Worm (Caenorhabditis elegans): Measurements from ENCODE around the gene srt-41.

The srt-41 gene

ce11 chrV:1804645-1805559 is 2.0 kb upstream of the srt-41 start, which contains the start of the genes hsp-16.2 and hsp-16.41 (continued):
- TF ChIP-seq ceh-34 (tag; optimal IDR thresholded peaks at IDR 0.05): peak; percentile 55
- TF ChIP-seq npax-4 (tag; optimal IDR thresholded peaks at IDR 0.05): no peak
- peak; percentile 52 for TF ChIP-seq ceh-31 (tag; optimal IDR thresholded peaks at IDR 0.05)

- no peak for TF ChIP-seq sox-2 (GFP tag; IDR thresholded peaks at IDR 0.05)
- no peak for TF ChIP-seq K09A11.1 (tag; optimal IDR thresholded peaks at IDR 0.05; ENCODE audit: insufficient read depth)
- TF ChIP-seq F13H6.1 (tag; optimal IDR thresholded peaks at IDR 0.05): no peak
- no peak for TF ChIP-seq hlh-8 (tag; optimal IDR thresholded peaks at IDR 0.05)
- no peak for TF ChIP-seq fkh-10 (GFP tag; optimal IDR thresholded peaks at IDR 0.05)
- no peak for TF ChIP-seq hlh-13 (GFP tag; optimal IDR thresholded peaks at IDR 0.05)
- TF ChIP-seq C38D4.7 (GFP tag; optimal IDR thresholded peaks at IDR 0.05): no peak
- TF ChIP-seq pat-9 (tag; optimal IDR thresholded peaks at IDR 0.05): no peak
- TF ChIP-seq ets-4 (tag; optimal IDR thresholded peaks at IDR 0.05): no peak
- TF ChIP-seq mec-3 (tag; optimal IDR thresholded peaks at IDR 0.05; ENCODE audit: borderline replicate concordance): no peak
- no peak for TF ChIP-seq pha-2 (tag; optimal IDR thresholded peaks at IDR 0.05)
Measured at ce11 chrV:1804034-1804542, 1.1 kb upstream of the srt-41 start.

- TF ChIP-seq pag-3 (tag; optimal IDR thresholded peaks at IDR 0.05; ENCODE audit: borderline replicate concordance) (no peak), lim-6 (tag; optimal IDR thresholded peaks at IDR 0.05) (no peak), rnt-1 (tag; optimal IDR thresholded peaks at IDR 0.05) (no peak), gmeb-2 (tag; optimal IDR thresholded peaks at IDR 0.05) (no peak), elt-4 (tag; optimal IDR thresholded peaks at IDR 0.05) (no peak), ceh-31 (tag; optimal IDR thresholded peaks at IDR 0.05) (no peak), ceh-6 (GFP tag; optimal IDR thresholded peaks at IDR 0.05) (no peak), ceh-34 (tag; optimal IDR thresholded peaks at IDR 0.05) (no peak), hlh-15 (tag; optimal IDR thresholded peaks at IDR 0.05) (no peak), madf-2 (tag; optimal IDR thresholded peaks at IDR 0.05) (no peak), unc-86 (tag; optimal IDR thresholded peaks at IDR 0.05) (no peak), mec-3 (tag; optimal IDR thresholded peaks at IDR 0.05; ENCODE audit: borderline replicate concordance) (no peak), unc-55 (GFP tag; optimal IDR thresholded peaks at IDR 0.05) (no peak), dmd-4 (tag; optimal IDR thresholded peaks at IDR 0.05; ENCODE audit: borderline replicate concordance) (no peak)
Measured at ce11 chrV:1797900-1798299, 5.0 kb downstream of the srt-41 start, which contains the start of gene F36H9.10. Gene F36H9.10, plus strand, starts transcription at chrV:1798200.

ce11 chrV:1794218-1794617 is 8.7 kb downstream of the srt-41 start, which contains the start of gene F36H9.1:
Gene F36H9.1, plus strand, starts transcription at chrV:1794518.
- TF ChIP-seq dve-1 (tag; optimal IDR thresholded peaks at IDR 0.05) (no peak), ceh-14 (tag; optimal IDR thresholded peaks at IDR 0.05) (no peak), pha-2 (tag; optimal IDR thresholded peaks at IDR 0.05) (no peak)

- TF ChIP-seq che-1 (tag; optimal IDR thresholded peaks at IDR 0.05) (no peak), K02D7.2 (tag; optimal IDR thresholded peaks at IDR 0.05) (no peak), syd-9 (tag; optimal IDR thresholded peaks at IDR 0.05) (no peak), fkh-6 (tag; optimal IDR thresholded peaks at IDR 0.05) (no peak), pha-4 (tag; optimal IDR thresholded peaks at IDR 0.05) (no peak), ets-4 (tag; optimal IDR thresholded peaks at IDR 0.05) (no peak), ttx-3 (tag; optimal IDR thresholded peaks at IDR 0.05) (no peak), tbx-7 (tag; optimal IDR thresholded peaks at IDR 0.05) (no peak), C08G9.2 (tag; optimal IDR thresholded peaks at IDR 0.05) (no peak), F13H6.1 (tag; optimal IDR thresholded peaks at IDR 0.05) (no peak), madf-2 (tag; optimal IDR thresholded peaks at IDR 0.05) (no peak)
Measured at ce11 chrV:1789495-1789894, 13.4 kb downstream of the srt-41 start.

All from whole organism, late embryonic.